Worm (Caenorhabditis elegans): ENCODE data around the gene lin-15B.

The lin-15B gene

ce11 chrX:15709594-15709993, 16.3 kb upstream of the lin-15B start:
- no peak for TF ChIP-seq med-1 (GFP tag; optimal IDR thresholded peaks at IDR 0.05; ENCODE audit: insufficient read depth)
- no peak for TF ChIP-seq flt-1 (GFP tag; IDR thresholded peaks at IDR 0.05)
- no peak for TF ChIP-seq ref-1 (GFP tag; conservative IDR thresholded peaks at IDR 0.05)
- TF ChIP-seq klf-2 (GFP tag; conservative IDR thresholded peaks at IDR 0.05) = no peak
- no peak for TF ChIP-seq cog-1 (tag; optimal IDR thresholded peaks at IDR 0.05)
- no peak for TF ChIP-seq T22C8.4 (GFP tag; IDR thresholded peaks at IDR 0.05)

DNA sequence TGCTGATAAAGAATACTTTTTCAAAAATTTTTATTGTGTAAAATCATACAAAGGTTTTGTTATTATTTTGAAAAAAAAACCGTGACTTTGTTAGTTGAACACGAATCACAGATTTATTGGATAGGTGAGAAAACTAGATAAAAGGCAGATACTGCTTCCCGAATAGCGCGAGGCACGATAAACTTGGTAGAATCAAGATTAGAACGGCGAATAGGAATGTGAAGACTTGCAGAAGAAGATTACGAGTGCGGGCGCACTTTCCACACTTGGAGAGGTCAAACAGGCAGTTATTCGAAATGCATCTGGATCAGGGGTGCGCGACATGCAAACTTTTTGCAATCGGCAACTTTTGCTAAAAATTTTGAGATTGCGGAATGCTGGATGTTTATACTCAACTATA, 12.7 kb upstream of the lin-15B start:
- TF ChIP-seq cog-1 (tag; optimal IDR thresholded peaks at IDR 0.05) (no peak), T22C8.4 (GFP tag; IDR thresholded peaks at IDR 0.05) (no peak), klf-2 (GFP tag; conservative IDR thresholded peaks at IDR 0.05) (no peak), ref-1 (GFP tag; conservative IDR thresholded peaks at IDR 0.05) (no peak), ztf-23 (GFP tag; IDR thresholded peaks at IDR 0.05) (no peak), flt-1 (GFP tag; IDR thresholded peaks at IDR 0.05) (no peak), med-1 (GFP tag; optimal IDR thresholded peaks at IDR 0.05; ENCODE audit: insufficient read depth) (no peak), ztf-29 (GFP tag; IDR thresholded peaks at IDR 0.05) (no peak), tab-1 (GFP tag; IDR thresholded peaks at IDR 0.05) (no peak)

ce11 chrX:15716971-15717370, 9.0 kb upstream of the lin-15B start:
- TF ChIP-seq T22C8.4 (GFP tag; IDR thresholded peaks at IDR 0.05) = no peak
- no peak for TF ChIP-seq ref-1 (GFP tag; conservative IDR thresholded peaks at IDR 0.05)
- no peak for TF ChIP-seq ztf-23 (GFP tag; IDR thresholded peaks at IDR 0.05)
- TF ChIP-seq flt-1 (GFP tag; IDR thresholded peaks at IDR 0.05) = no peak
- no peak for TF ChIP-seq klf-2 (GFP tag; conservative IDR thresholded peaks at IDR 0.05)
- no peak for TF ChIP-seq tab-1 (GFP tag; IDR thresholded peaks at IDR 0.05)
- no peak for TF ChIP-seq ztf-29 (GFP tag; IDR thresholded peaks at IDR 0.05)
- TF ChIP-seq med-1 (GFP tag; optimal IDR thresholded peaks at IDR 0.05; ENCODE audit: insufficient read depth) = no peak
- no peak for TF ChIP-seq cog-1 (tag; optimal IDR thresholded peaks at IDR 0.05)

ce11 chrX:15718325-15718724, 7.6 kb upstream of the lin-15B start, which contains the start of gene ZK662.6:
Gene ZK662.6 (plus strand): TSS chrX:15718625.
- no peak for TF ChIP-seq ztf-29 (GFP tag; IDR thresholded peaks at IDR 0.05)
- no peak for TF ChIP-seq flt-1 (GFP tag; IDR thresholded peaks at IDR 0.05)
- no peak for TF ChIP-seq cog-1 (tag; optimal IDR thresholded peaks at IDR 0.05)
- TF ChIP-seq tab-1 (GFP tag; IDR thresholded peaks at IDR 0.05) = no peak
- no peak for TF ChIP-seq T22C8.4 (GFP tag; IDR thresholded peaks at IDR 0.05)
- no peak for TF ChIP-seq med-1 (GFP tag; optimal IDR thresholded peaks at IDR 0.05; ENCODE audit: insufficient read depth)
- TF ChIP-seq ref-1 (GFP tag; conservative IDR thresholded peaks at IDR 0.05) = no peak
- TF ChIP-seq klf-2 (GFP tag; conservative IDR thresholded peaks at IDR 0.05) = no peak
- no peak for TF ChIP-seq ztf-23 (GFP tag; IDR thresholded peaks at IDR 0.05)

ce11 chrX:15721346-15721745, 4.6 kb upstream of the lin-15B start, which contains the start of gene ZK662.5:
Gene ZK662.5 (plus strand): TSS chrX:15721646.
- TF ChIP-seq cog-1 (tag; optimal IDR thresholded peaks at IDR 0.05) (no peak), flt-1 (GFP tag; IDR thresholded peaks at IDR 0.05) (no peak), med-1 (GFP tag; optimal IDR thresholded peaks at IDR 0.05; ENCODE audit: insufficient read depth) (no peak), ztf-29 (GFP tag; IDR thresholded peaks at IDR 0.05) (no peak), ztf-23 (GFP tag; IDR thresholded peaks at IDR 0.05) (no peak), ref-1 (GFP tag; conservative IDR thresholded peaks at IDR 0.05) (no peak), tab-1 (GFP tag; IDR thresholded peaks at IDR 0.05) (no peak), T22C8.4 (GFP tag; IDR thresholded peaks at IDR 0.05) (no peak), klf-2 (GFP tag; conservative IDR thresholded peaks at IDR 0.05) (no peak)

DNA sequence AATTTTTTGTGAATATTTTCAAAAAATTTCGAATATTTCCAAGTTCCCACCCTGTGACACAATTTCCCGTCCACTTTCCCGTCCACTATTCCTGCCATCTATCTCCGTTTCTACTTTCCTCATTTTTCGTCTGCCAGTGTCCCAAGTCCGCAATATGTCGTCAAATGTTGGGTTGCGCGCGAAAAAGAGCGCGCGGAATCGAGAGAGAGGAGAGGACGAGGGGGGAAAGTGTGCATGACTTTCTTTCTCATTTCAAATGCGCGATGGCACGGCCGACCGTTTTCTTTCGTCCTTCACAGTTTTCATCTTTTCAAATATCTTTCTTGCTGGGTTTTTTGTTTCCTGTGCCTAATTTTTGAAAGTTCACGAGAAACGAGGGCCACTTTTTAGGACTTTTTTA, 929 bp upstream of the lin-15B start:
- no peak for TF ChIP-seq ztf-23 (GFP tag; IDR thresholded peaks at IDR 0.05)
- TF ChIP-seq T22C8.4 (GFP tag; IDR thresholded peaks at IDR 0.05) = no peak
- no peak for TF ChIP-seq cog-1 (tag; optimal IDR thresholded peaks at IDR 0.05)
- TF ChIP-seq ztf-29 (GFP tag; IDR thresholded peaks at IDR 0.05) = no peak
- no peak for TF ChIP-seq ref-1 (GFP tag; conservative IDR thresholded peaks at IDR 0.05)
- no peak for TF ChIP-seq klf-2 (GFP tag; conservative IDR thresholded peaks at IDR 0.05)
- TF ChIP-seq flt-1 (GFP tag; IDR thresholded peaks at IDR 0.05) = no peak
- no peak for TF ChIP-seq tab-1 (GFP tag; IDR thresholded peaks at IDR 0.05)
- no peak for TF ChIP-seq med-1 (GFP tag; optimal IDR thresholded peaks at IDR 0.05; ENCODE audit: insufficient read depth)

DNA sequence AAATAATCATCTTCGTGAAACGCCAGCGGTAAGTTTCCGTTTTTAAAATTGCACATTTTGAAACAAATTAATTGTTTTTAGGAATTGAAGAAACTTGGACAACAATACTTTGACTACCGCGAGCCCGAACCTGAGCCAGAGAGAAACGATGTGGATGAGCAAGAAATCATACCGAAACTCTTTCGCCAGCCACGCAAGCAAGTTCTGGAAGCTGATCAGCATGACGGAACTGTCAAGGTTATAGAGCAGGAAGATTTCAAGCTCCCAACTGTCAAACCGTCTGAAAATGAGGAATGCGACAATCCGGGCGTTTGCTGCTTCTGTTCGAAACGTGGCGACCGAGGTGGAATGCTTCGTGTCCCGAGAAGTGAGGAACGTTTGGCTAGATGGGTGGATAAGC, 4.4 kb downstream of the lin-15B start:
- no peak for TF ChIP-seq ref-1 (GFP tag; conservative IDR thresholded peaks at IDR 0.05)
- no peak for TF ChIP-seq tab-1 (GFP tag; IDR thresholded peaks at IDR 0.05)

DNA sequence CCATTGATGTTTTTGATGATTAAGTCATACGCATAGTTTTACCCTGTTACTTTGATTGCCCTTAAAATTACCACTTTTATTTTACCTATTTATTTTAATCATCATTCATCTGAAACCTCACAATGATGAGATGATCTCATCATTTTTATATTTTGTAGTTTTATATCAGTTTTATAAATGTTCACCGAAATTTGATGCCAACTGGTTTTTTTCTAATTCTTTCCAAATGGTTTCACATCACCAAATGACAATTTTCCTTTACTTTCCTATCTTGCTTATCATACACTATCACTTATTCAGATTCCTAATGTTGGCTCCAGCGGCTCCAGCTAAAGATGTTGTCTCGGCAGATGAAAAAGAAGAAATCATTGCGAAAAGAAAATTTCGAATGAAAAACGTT, 5.7 kb downstream of the lin-15B start, which contains the start of gene lin-15A:
lin-15A (plus strand) TSS at position 301 of the 400 bp plus-strand sequence.
- no peak for TF ChIP-seq ztf-29 (GFP tag; IDR thresholded peaks at IDR 0.05)
- no peak for TF ChIP-seq tab-1 (GFP tag; IDR thresholded peaks at IDR 0.05)
- TF ChIP-seq klf-2 (GFP tag; conservative IDR thresholded peaks at IDR 0.05) = no peak
- TF ChIP-seq flt-1 (GFP tag; IDR thresholded peaks at IDR 0.05) = no peak
- TF ChIP-seq ref-1 (GFP tag; conservative IDR thresholded peaks at IDR 0.05) = no peak
- TF ChIP-seq ztf-23 (GFP tag; IDR thresholded peaks at IDR 0.05) = no peak
- TF ChIP-seq med-1 (GFP tag; optimal IDR thresholded peaks at IDR 0.05; ENCODE audit: insufficient read depth) = no peak
- TF ChIP-seq T22C8.4 (GFP tag; IDR thresholded peaks at IDR 0.05) = no peak
- no peak for TF ChIP-seq cog-1 (tag; optimal IDR thresholded peaks at IDR 0.05)

DNA sequence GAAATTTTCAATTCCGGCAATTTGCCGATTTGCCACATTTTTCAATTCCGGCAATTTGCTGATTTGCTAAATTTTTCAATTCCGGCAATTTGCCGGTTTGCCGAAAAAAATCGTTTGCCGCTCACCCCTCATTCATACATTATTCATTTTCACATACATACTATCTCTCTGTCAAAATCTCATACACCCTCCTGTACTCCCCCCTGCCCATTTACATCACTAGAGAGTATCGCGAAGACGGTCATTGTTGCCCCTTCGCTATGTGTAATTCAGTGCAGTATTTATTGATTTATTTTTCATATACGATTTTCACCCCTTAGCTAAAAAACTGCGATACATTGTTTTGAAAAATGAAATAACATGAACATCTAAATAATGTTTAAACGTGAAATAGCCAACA, 10.5 kb downstream of the lin-15B start:
- TF ChIP-seq tab-1 (GFP tag; IDR thresholded peaks at IDR 0.05) (no peak), med-1 (GFP tag; optimal IDR thresholded peaks at IDR 0.05; ENCODE audit: insufficient read depth) (no peak), T22C8.4 (GFP tag; IDR thresholded peaks at IDR 0.05) (peak; percentile 90), ztf-23 (GFP tag; IDR thresholded peaks at IDR 0.05) (0 out of 2 replicates have a peak, but pooled peaks have one; percentile 36), cog-1 (tag; optimal IDR thresholded peaks at IDR 0.05) (no peak), flt-1 (GFP tag; IDR thresholded peaks at IDR 0.05) (no peak), ztf-29 (GFP tag; IDR thresholded peaks at IDR 0.05) (no peak), ref-1 (GFP tag; conservative IDR thresholded peaks at IDR 0.05) (no peak), klf-2 (GFP tag; conservative IDR thresholded peaks at IDR 0.05) (no peak)

DNA sequence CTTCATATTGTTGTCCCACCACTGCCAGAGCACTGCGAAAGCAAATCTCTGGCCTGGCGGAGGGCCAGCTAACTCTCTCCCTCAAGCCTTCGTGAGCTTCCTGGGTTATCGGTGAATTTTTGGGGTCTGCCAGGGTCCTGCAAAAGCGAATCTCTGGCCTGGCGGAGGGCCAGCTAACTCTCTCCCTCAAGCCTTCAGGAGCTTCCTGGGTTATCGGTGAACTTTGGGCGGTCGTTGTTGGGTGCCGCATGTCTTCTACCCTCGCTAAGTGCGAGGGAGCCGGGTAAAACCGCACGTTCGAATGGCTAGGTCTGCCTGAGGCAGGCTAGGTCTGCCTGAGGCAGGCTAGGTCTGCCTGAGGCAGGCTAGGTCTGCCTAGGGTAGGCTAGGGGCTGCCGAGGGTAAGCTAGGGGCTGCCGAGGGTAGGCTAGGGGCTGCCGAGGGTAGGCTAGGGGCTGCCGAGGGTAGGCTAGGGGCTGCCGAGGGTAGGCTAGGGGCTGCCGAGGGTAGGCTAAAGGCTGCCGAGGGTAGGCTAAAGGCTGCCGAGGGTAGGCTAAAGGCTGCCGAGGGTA, 12.6 kb downstream of the lin-15B start:
- peak; percentile 23; the same call in 1 of the 2 replicates for TF ChIP-seq flt-1 (GFP tag; IDR thresholded peaks at IDR 0.05)
- peak; percentile 29; the same call in 1 of the 2 replicates for TF ChIP-seq T22C8.4 (GFP tag; IDR thresholded peaks at IDR 0.05)

Data from whole organism, midembryonic.